Fruit fly (Drosophila melanogaster) whole organism, embryonic: ENCODE data around the gene CG12948.

Experiments
- CG10543 ChIP-seq: fragments of 200-800 bp; sonication (Bioruptor generic); optimal IDR thresholded peaks from 3 replicates; lab custom pipeline; 2017; ENCODE audit warnings: missing biosample characterization, mild to moderate bottlenecking, missing genetic modification characterization, moderate library complexity
- CG10959 ChIP-seq: fragments of 200-800 bp; sonication (Bioruptor generic); IDR thresholded peaks from 2 replicates; pipeline ENCODE4 v1.3.6; 2022; ENCODE audit warnings: missing biosample characterization, missing genetic modification characterization
- CG10979 ChIP-seq: fragments of 200-800 bp; sonication (Bioruptor generic); optimal IDR thresholded peaks from 2 replicates; lab custom pipeline; 2018; ENCODE audit warnings: missing biosample characterization, mild to moderate bottlenecking, missing genetic modification characterization, moderate library complexity
- CG11093 ChIP-seq: fragments of 200-800 bp; sonication (Bioruptor generic); IDR thresholded peaks from 3 replicates; pipeline ENCODE4 v1.3.6; 2022; ENCODE audit warnings: missing biosample characterization, missing genetic modification characterization
- CG11696 ChIP-seq: fragments of 200-800 bp; sonication (Bioruptor generic); IDR thresholded peaks from 2 replicates; pipeline ENCODE4 v1.3.6; 2022; ENCODE audit warnings: missing biosample characterization, missing genetic modification characterization
- CG11723 ChIP-seq: fragments of 200-800 bp; sonication (Bioruptor generic); optimal IDR thresholded peaks from 2 replicates; lab custom pipeline; 2017; ENCODE audit warnings: missing biosample characterization, mild to moderate bottlenecking, missing genetic modification characterization
- CG12299 ChIP-seq: fragments of 200-800 bp; sonication (Bioruptor generic); optimal IDR thresholded peaks from 2 replicates; lab custom pipeline; 2018; ENCODE audit warnings: missing biosample characterization, mild to moderate bottlenecking, missing genetic modification characterization
- CG12769 ChIP-seq: fragments of 200-800 bp; sonication (Bioruptor generic); optimal IDR thresholded peaks from 2 replicates; lab custom pipeline; 2019; ENCODE audit warnings: missing biosample characterization, mild to moderate bottlenecking, missing genetic modification characterization, moderate library complexity
- CG13296 ChIP-seq: fragments of 200-800 bp; sonication (Bioruptor generic); optimal IDR thresholded peaks from 3 replicates; lab custom pipeline; 2018; ENCODE audit warnings: missing biosample characterization, mild to moderate bottlenecking, missing genetic modification characterization
- CG18599 ChIP-seq: fragments of 200-800 bp; sonication (Bioruptor generic); optimal IDR thresholded peaks from 3 replicates; lab custom pipeline; 2017; ENCODE audit warnings: missing biosample characterization, missing genetic modification characterization, mild to moderate bottlenecking, moderate library complexity, missing genetic modification reagents
- CG2875 ChIP-seq: fragments of 200-800 bp; sonication (Bioruptor generic); optimal IDR thresholded peaks from 2 replicates; lab custom pipeline; 2017; ENCODE audit warnings: missing biosample characterization, mild to moderate bottlenecking, missing genetic modification characterization, missing genetic modification reagents
- CG30431 ChIP-seq: fragments of 200-800 bp; sonication (Bioruptor generic); optimal IDR thresholded peaks from 2 replicates; lab custom pipeline; 2017; ENCODE audit warnings: missing biosample characterization, missing genetic modification characterization
- CG33213 ChIP-seq: fragments of 200-800 bp; sonication (Bioruptor generic); optimal IDR thresholded peaks from 3 replicates; lab custom pipeline; 2016; ENCODE audit warnings: missing biosample characterization, missing genetic modification characterization
- CG34376 ChIP-seq: fragments of 200-800 bp; sonication (Bioruptor generic); optimal IDR thresholded peaks from 2 replicates; lab custom pipeline; 2018; ENCODE audit warnings: missing biosample characterization, mild to moderate bottlenecking, missing genetic modification characterization
- CG3726 ChIP-seq: fragments of 200-800 bp; sonication (Bioruptor generic); IDR thresholded peaks from 3 replicates; pipeline ENCODE4, ENCODE4 v1.3.6; 2022; ENCODE audit warnings: missing biosample characterization, missing genetic modification characterization
- CG3838 ChIP-seq: fragments of 200-800 bp; sonication (Bioruptor generic); optimal IDR thresholded peaks from 3 replicates; lab custom pipeline; 2016; ENCODE audit warnings: missing biosample characterization, missing genetic modification characterization
- CG5953 ChIP-seq: fragments of 200-800 bp; sonication (Bioruptor generic); IDR thresholded peaks from 2 replicates; pipeline ENCODE4 v1.3.6; 2022; ENCODE audit warnings: missing biosample characterization, missing genetic modification characterization
- CG6272 ChIP-seq: fragments of 200-800 bp; sonication (Bioruptor generic); IDR thresholded peaks from 2 replicates; pipeline ENCODE4 v1.3.6; 2022; ENCODE audit warnings: missing biosample characterization, missing genetic modification characterization
- CG7271 ChIP-seq: fragments of 200-800 bp; sonication (Bioruptor generic); optimal IDR thresholded peaks from 2 replicates; lab custom pipeline; 2018; ENCODE audit warnings: missing biosample characterization, mild to moderate bottlenecking, missing genetic modification characterization, moderate library complexity
- CG7839 ChIP-seq: fragments of 200-800 bp; sonication (Bioruptor generic); optimal IDR thresholded peaks from 3 replicates; lab custom pipeline; 2018; ENCODE audit warnings: missing biosample characterization, mild to moderate bottlenecking, missing genetic modification characterization, moderate library complexity
- CG8765 ChIP-seq: fragments of 200-800 bp; sonication (Bioruptor generic); IDR thresholded peaks from 2 replicates; pipeline ENCODE4 v1.3.6; 2022; ENCODE audit warnings: missing biosample characterization, missing genetic modification characterization
- CG9437 ChIP-seq: fragments of 200-800 bp; sonication (Bioruptor generic); optimal IDR thresholded peaks from 2 replicates; lab custom pipeline; 2018; ENCODE audit warnings: missing biosample characterization, mild to moderate bottlenecking, missing genetic modification characterization
- CG9727 ChIP-seq: fragments of 200-800 bp; sonication (Bioruptor generic); optimal IDR thresholded peaks from 3 replicates; lab custom pipeline; 2017; ENCODE audit warnings: missing biosample characterization, mild to moderate bottlenecking, missing genetic modification characterization
- CTCF ChIP-seq: fragments of 200-800 bp; sonication (Bioruptor generic); optimal IDR thresholded peaks from 2 replicates; lab custom pipeline; 2017; ENCODE audit warnings: missing biosample characterization, mild to moderate bottlenecking, missing genetic modification characterization, moderate library complexity
- CkIIα-i1 ChIP-seq: fragments of 200-800 bp; sonication (Bioruptor generic); IDR thresholded peaks from 2 replicates; pipeline ENCODE4 v1.3.6; 2022; ENCODE audit warnings: missing biosample characterization, missing genetic modification characterization
- Deaf1 ChIP-seq: fragments of 200-800 bp; optimal IDR thresholded peaks from 3 replicates; lab custom pipeline; 2019; ENCODE audit warnings: missing biosample characterization, mild to moderate bottlenecking, missing genetic modification characterization, moderate library complexity
- Eip74EF ChIP-seq, 2 experiments: fragments of 200-800 bp in 1 of 2; fragments of >200 bp in 1 of 2; sonication (Bioruptor generic) in 1 of 2; optimal IDR thresholded peaks; 2 replicates each; lab custom pipeline; 2017 to 2019; ENCODE audit warnings: missing biosample characterization in 2 of 2, missing genetic modification characterization in 2 of 2, mild to moderate bottlenecking in 1 of 2, moderate library complexity in 1 of 2
- HmgZ ChIP-seq: fragments of 200-800 bp; sonication (Bioruptor generic); optimal IDR thresholded peaks from 2 replicates; lab custom pipeline; 2018; ENCODE audit warnings: missing biosample characterization, mild to moderate bottlenecking, missing genetic modification characterization
- Hmr ChIP-seq: fragments of 200-800 bp; sonication (Bioruptor generic); optimal IDR thresholded peaks from 3 replicates; lab custom pipeline; 2017; ENCODE audit warnings: mild to moderate bottlenecking, missing biosample characterization, missing genetic modification reagents, missing genetic modification characterization
- Med ChIP-seq: fragments of 200-800 bp; sonication (Bioruptor generic); peaks from one replicate; lab custom pipeline; 2016; ENCODE audit warnings: missing biosample characterization, missing genetic modification characterization, mild to moderate bottlenecking, inconsistent platforms, moderate library complexity
- Nf-YB ChIP-seq: fragments of 200-800 bp; sonication (Bioruptor generic); optimal IDR thresholded peaks from 3 replicates; lab custom pipeline; 2019; ENCODE audit warnings: missing biosample characterization, mild to moderate bottlenecking, missing genetic modification characterization, moderate library complexity
- Pdp1 ChIP-seq, 2 experiments: fragments of 200-800 bp; sonication (Bioruptor generic); optimal IDR thresholded peaks; 3 replicates each; lab custom pipeline; 2016; ENCODE audit warnings: missing biosample characterization in 2 of 2, missing genetic modification characterization in 2 of 2, mild to moderate bottlenecking in 1 of 2, moderate library complexity in 1 of 2
- TFAM ChIP-seq: fragments of 200-800 bp; sonication (Bioruptor generic); optimal IDR thresholded peaks from 2 replicates; lab custom pipeline; 2017; ENCODE audit warnings: missing biosample characterization, missing genetic modification characterization, inconsistent platforms
- Vsx1 ChIP-seq: fragments of 200-800 bp; sonication (Bioruptor generic); optimal IDR thresholded peaks from 2 replicates; lab custom pipeline; 2017; ENCODE audit warnings: missing biosample characterization, mild to moderate bottlenecking, missing genetic modification characterization, missing genetic modification reagents
- chinmo ChIP-seq: fragments of 200-800 bp; sonication (Bioruptor generic); IDR thresholded peaks from 4 replicates; pipeline ENCODE4 v1.3.6; 2022; ENCODE audit warnings: missing biosample characterization, missing genetic modification characterization; ENCODE audit not compliant: partially characterized antibody
- esg ChIP-seq: fragments of 200-800 bp; sonication (Bioruptor generic); conservative IDR thresholded peaks from 2 replicates; pipeline ENCODE4 v1.3.6; 2022; ENCODE audit warnings: missing biosample characterization, missing genetic modification characterization
- exex ChIP-seq: fragments of 200-800 bp; sonication (Bioruptor generic); optimal IDR thresholded peaks from 4 replicates; lab custom pipeline; 2018; ENCODE audit warnings: missing biosample characterization, mild to moderate bottlenecking, missing genetic modification characterization, moderate library complexity
- ftz-f1 ChIP-seq: fragments of 200-800 bp; sonication (Bioruptor generic); optimal IDR thresholded peaks from 2 replicates; lab custom pipeline; 2016; ENCODE audit warnings: missing biosample characterization, missing genetic modification characterization
- fu2 ChIP-seq: fragments of 200-800 bp; sonication (Bioruptor generic); optimal IDR thresholded peaks from 2 replicates; lab custom pipeline; 2016; ENCODE audit warnings: missing biosample characterization, missing genetic modification characterization
- grn ChIP-seq: fragments of 200-800 bp; sonication (Bioruptor generic); optimal IDR thresholded peaks from 3 replicates; lab custom pipeline; 2017; ENCODE audit warnings: missing biosample characterization, missing genetic modification characterization
- kay ChIP-seq: fragments of 200-800 bp; sonication (Bioruptor generic); optimal IDR thresholded peaks from 2 replicates; lab custom pipeline; 2016; ENCODE audit warnings: missing biosample characterization, missing genetic modification characterization
- ken ChIP-seq: fragments of 200-800 bp; sonication (Bioruptor generic); IDR thresholded peaks from 3 replicates; pipeline ENCODE4 v1.3.6; 2022; ENCODE audit warnings: missing biosample characterization, missing genetic modification characterization
- lab ChIP-seq: fragments of 200-800 bp; sonication (Bioruptor generic); optimal IDR thresholded peaks from 3 replicates; lab custom pipeline; 2017; ENCODE audit warnings: missing biosample characterization, missing genetic modification characterization, mild to moderate bottlenecking, moderate library complexity, missing genetic modification reagents
- maf-S ChIP-seq: fragments of 200-800 bp; sonication (Bioruptor generic); optimal IDR thresholded peaks from 2 replicates; lab custom pipeline; 2016; ENCODE audit warnings: missing biosample characterization, missing genetic modification characterization
- mirr ChIP-seq: fragments of 200-800 bp; sonication (Bioruptor generic); optimal IDR thresholded peaks from 3 replicates; lab custom pipeline; 2018; ENCODE audit warnings: missing biosample characterization, mild to moderate bottlenecking, missing genetic modification characterization
- sr ChIP-seq: fragments of 200-800 bp; sonication (Bioruptor generic); IDR thresholded peaks from 3 replicates; pipeline ENCODE4 v1.3.6; 2022; ENCODE audit warnings: missing biosample characterization, missing genetic modification characterization
- sug ChIP-seq: fragments of 200-800 bp; optimal IDR thresholded peaks from 2 replicates; lab custom pipeline; 2019; ENCODE audit warnings: missing biosample characterization, mild to moderate bottlenecking, missing genetic modification characterization, moderate library complexity
- tna ChIP-seq: fragments of 200-800 bp; sonication (Bioruptor generic); IDR thresholded peaks from 2 replicates; pipeline ENCODE4 v1.3.6; 2022; ENCODE audit warnings: missing biosample characterization, missing genetic modification characterization; ENCODE audit not compliant: partially characterized antibody
- usp ChIP-seq: fragments of >200 bp; optimal IDR thresholded peaks from 2 replicates; lab custom pipeline; 2017; ENCODE audit warnings: missing biosample characterization, missing genetic modification characterization
- wek ChIP-seq: fragments of 200-800 bp; sonication (Bioruptor generic); optimal IDR thresholded peaks from 3 replicates; lab custom pipeline; 2018; ENCODE audit warnings: missing biosample characterization, mild to moderate bottlenecking, missing genetic modification characterization, moderate library complexity
- zf30C ChIP-seq: fragments of 200-800 bp; sonication (Bioruptor generic); optimal IDR thresholded peaks from 3 replicates; lab custom pipeline; 2018; ENCODE audit warnings: missing biosample characterization, mild to moderate bottlenecking, missing genetic modification characterization

CG12948 gene

DNA sequence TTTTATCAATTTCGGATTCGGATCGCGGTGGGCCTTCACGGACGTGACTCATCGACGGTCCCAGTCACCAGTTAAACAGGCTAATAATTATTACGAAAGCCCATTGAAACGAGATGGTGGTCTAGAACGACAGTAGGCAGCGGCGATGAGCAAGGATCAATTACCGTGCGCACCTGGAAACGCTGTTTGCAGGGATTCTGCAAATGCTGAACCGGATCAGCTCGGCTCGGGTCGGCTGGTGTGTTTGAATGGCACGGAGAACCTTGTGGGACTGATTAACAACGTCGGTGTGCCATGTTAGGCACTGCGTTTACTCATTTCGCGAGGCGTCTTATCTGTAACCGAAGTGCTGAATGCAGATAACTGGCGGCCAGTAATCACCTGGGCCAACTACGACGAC is 26.6 kb upstream of the CG12948 start, which contains the start of gene Whamy:
Gene Whamy, minus strand, starts transcription at position 273 of the 400 bp plus-strand sequence.
- TF ChIP-seq CG13296 (GFP tag; lab: Kevin White, UChicago) (peak; percentile 5), ftz-f1 (GFP tag; lab: Kevin White, UChicago) (peak; percentile 49), CG18599 (peak; percentile 36), CG6272 (no peak), exex (peak; percentile 74), Hmr (peak; percentile 20), Vsx1 (GFP tag; lab: Kevin White, UChicago) (peak; percentile 25), lab (peak; percentile 66), wek (no peak), CG11093 (GFP tag; lab: Robert Waterston, UW) (no peak), chinmo (GFP tag; lab: Robert Waterston, UW) (0 out of 4 replicates have a peak, but pooled peaks have one; percentile 33), Deaf1 (tag; lab: Kevin White, UChicago) (peak; percentile 82), CG10543 (GFP tag; lab: Kevin White, UChicago) (peak; percentile 73), grn (GFP tag; lab: Kevin White, UChicago) (peak; percentile 62), maf-S (GFP tag; lab: Kevin White, UChicago) (no peak), kay (peak; percentile 44), CG3838 (no peak), CG12769 (peak; percentile 11), HmgZ (peak; percentile 21), CG34376 (peak; percentile 76), sug (peak; percentile 75), mirr (GFP tag; lab: Kevin White, UChicago) (peak; percentile 77), Pdp1 (GFP tag; optimal IDR thresholded peaks at IDR 0.05; lab: Kevin White, UChicago) (peak in 1 of 2 experiments; percentile 9), CG9437 (no peak), Med (GFP tag; lab: Kevin White, UChicago) (peak; percentile 70), CG8765 (no peak)

DNA sequence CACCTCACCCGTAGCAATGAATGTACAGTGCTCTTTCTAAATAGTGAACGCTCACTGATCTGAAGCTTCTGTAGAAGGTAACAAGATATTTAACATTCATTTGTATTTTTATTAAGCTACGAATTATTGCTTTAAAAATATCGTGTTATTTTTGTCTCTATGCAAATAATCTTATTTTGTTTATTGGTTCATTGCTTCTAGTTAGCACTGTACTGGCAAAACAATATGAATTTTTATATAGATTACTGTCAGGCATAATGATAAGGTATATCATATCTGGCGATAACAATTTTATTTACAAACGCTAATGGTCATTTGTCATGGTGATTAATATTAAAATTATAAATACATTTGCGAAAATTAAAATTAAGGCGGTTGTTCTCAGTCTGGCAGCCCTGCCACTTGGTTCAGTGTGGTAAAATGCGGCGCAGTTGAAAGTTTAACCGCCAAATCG is 24.0 kb upstream of the CG12948 start, which contains the start of gene CG9471:
Gene CG9471, minus strand, starts transcription at position 24 of the 454 bp plus-strand sequence.
- TF ChIP-seq usp (GFP tag; lab: Kevin White, UChicago), result no peak
- TF ChIP-seq sr, result peak; percentile 48; the same call in 1 of the 3 replicates
- TF ChIP-seq CG2875 (GFP tag; lab: Kevin White, UChicago), result peak; percentile 78
- peak; percentile 38 for TF ChIP-seq TFAM (GFP tag; lab: Kevin White, UChicago)
- peak; percentile 90 for TF ChIP-seq fu2
- peak; percentile 92 for TF ChIP-seq CG7839 (tag; lab: Kevin White, UChicago)
- peak; percentile 92 for TF ChIP-seq CG12299
- peak; percentile 84 for TF ChIP-seq CG11696 (GFP tag; lab: Robert Waterston, UW)
- no peak for TF ChIP-seq zf30C (GFP tag; lab: Kevin White, UChicago)
- TF ChIP-seq grn (GFP tag; lab: Kevin White, UChicago), result peak; percentile 82
- peak; percentile 84 for TF ChIP-seq CG11723
- peak; percentile 73 for TF ChIP-seq CG7271 (tag; lab: Kevin White, UChicago)
- TF ChIP-seq CTCF (GFP tag; lab: Kevin White, UChicago), result peak; percentile 26
- TF ChIP-seq CG3726 (GFP tag; lab: Robert Waterston, UW), result peak; percentile 85; the same call in 2 of the 3 replicates
- no peak for TF ChIP-seq CkIIα-i1 (GFP tag; lab: Robert Waterston, UW)
- peak; percentile 83 for TF ChIP-seq CG5953 (GFP tag; lab: Robert Waterston, UW)
- TF ChIP-seq Eip74EF (GFP tag; optimal IDR thresholded peaks at IDR 0.05; lab: Kevin White, UChicago), result peak in 1 of 2 experiments; percentile 90
- TF ChIP-seq CG10979 (tag; lab: Kevin White, UChicago), result peak; percentile 86
- TF ChIP-seq CG11093 (GFP tag; lab: Robert Waterston, UW), result peak; percentile 88
- peak; percentile 74 for TF ChIP-seq Vsx1 (GFP tag; lab: Kevin White, UChicago)
- TF ChIP-seq CG9727 (GFP tag; lab: Kevin White, UChicago), result peak; percentile 92
- peak; percentile 81 for TF ChIP-seq CG10959
- peak; percentile 75 for TF ChIP-seq Nf-YB (GFP tag; lab: Kevin White, UChicago)
- TF ChIP-seq ken (GFP tag; lab: Robert Waterston, UW), result peak; percentile 77
- TF ChIP-seq CG33213 (GFP tag; lab: Kevin White, UChicago), result peak; percentile 80
- no peak for TF ChIP-seq tna (GFP tag; lab: Robert Waterston, UW)
- peak; percentile 92 for TF ChIP-seq esg (GFP tag; lab: Robert Waterston, UW)
- peak; percentile 72 for TF ChIP-seq CG30431
